Fruit fly (Drosophila melanogaster): ENCODE measurements around the gene NijA.

Gene NijA

dm6 chr3L:10678545-10679067, 18.1 kb downstream of the NijA start (continued):
- no peak for TF ChIP-seq vnd (GFP tag; IDR thresholded peaks at IDR 0.05; ENCODE audit: partially characterized antibody)
- TF ChIP-seq Deaf1 (tag; optimal IDR thresholded peaks at IDR 0.05) = peak; percentile 81
- peak; percentile 87 for TF ChIP-seq Chrac-16 (GFP tag; optimal IDR thresholded peaks at IDR 0.05)
- peak; percentile 85 for TF ChIP-seq trh (GFP tag; optimal IDR thresholded peaks at IDR 0.05)
- TF ChIP-seq H2.0 (GFP tag; IDR thresholded peaks at IDR 0.05) = peak; percentile 87
- no peak for TF ChIP-seq D (optimal IDR thresholded peaks at IDR 0.05)
- peak; percentile 96 for TF ChIP-seq D (GFP tag; optimal IDR thresholded peaks at IDR 0.05)
- peak; percentile 97 for TF ChIP-seq CG18599 (GFP tag; optimal IDR thresholded peaks at IDR 0.05)
- TF ChIP-seq chinmo (GFP tag; IDR thresholded peaks at IDR 0.05; ENCODE audit: partially characterized antibody) = peak; percentile 93
- TF ChIP-seq emc (GFP tag; optimal IDR thresholded peaks at IDR 0.05) = peak; percentile 76
- TF ChIP-seq CG4617 (GFP tag; optimal IDR thresholded peaks at IDR 0.05; ENCODE audit: borderline replicate concordance) = peak; percentile 39
- TF ChIP-seq jumu (GFP tag; optimal IDR thresholded peaks at IDR 0.05) = peak; percentile 90
- peak; percentile 85 for TF ChIP-seq ssp (GFP tag; IDR thresholded peaks at IDR 0.05)
- peak; percentile 88 for TF ChIP-seq maf-S (GFP tag; optimal IDR thresholded peaks at IDR 0.05)
- peak; percentile 86 for TF ChIP-seq HLH54F (GFP tag; optimal IDR thresholded peaks at IDR 0.05)
- peak; percentile 40 for TF ChIP-seq CG10565 (GFP tag; optimal IDR thresholded peaks at IDR 0.05)
- TF ChIP-seq Dfd (GFP tag; optimal IDR thresholded peaks at IDR 0.05) = peak in 1 of 2 experiments; percentile 67
- TF ChIP-seq CG4707 (GFP tag; optimal IDR thresholded peaks at IDR 0.05) = peak; percentile 80
- TF ChIP-seq grn (GFP tag; optimal IDR thresholded peaks at IDR 0.05) = peak; percentile 83
- peak; percentile 98 for TF ChIP-seq CG7839 (tag; optimal IDR thresholded peaks at IDR 0.05)
- peak; percentile 94 for TF ChIP-seq E2f1 (GFP tag; IDR thresholded peaks at IDR 0.05)
- peak; percentile 92 for TF ChIP-seq CG7357 (GFP tag; IDR thresholded peaks at IDR 0.05)
- peak; percentile 88 for TF ChIP-seq NK7.1 (GFP tag; optimal IDR thresholded peaks at IDR 0.05)
- TF ChIP-seq esg (GFP tag; conservative IDR thresholded peaks at IDR 0.05) = peak; percentile 94
- TF ChIP-seq CG11456 (GFP tag; IDR thresholded peaks at IDR 0.05) = peak; percentile 87
- TF ChIP-seq Asciz (GFP tag; optimal IDR thresholded peaks at IDR 0.05) = peak; percentile 95
- peak; percentile 91 for TF ChIP-seq Bteb2 (GFP tag; optimal IDR thresholded peaks at IDR 0.05)
- TF ChIP-seq Doc2 (GFP tag; IDR thresholded peaks at IDR 0.05) = no peak
- TF ChIP-seq CG3995 (GFP tag; optimal IDR thresholded peaks at IDR 0.05) = peak; percentile 56
- TF ChIP-seq gcm2 (GFP tag; optimal IDR thresholded peaks at IDR 0.05) = peak; percentile 67
- TF ChIP-seq B-H1 (GFP tag; IDR thresholded peaks at IDR 0.05) = peak; percentile 88
- peak; percentile 88 for TF ChIP-seq Fer2 (tag; optimal IDR thresholded peaks at IDR 0.05)
- peak; percentile 92 for TF ChIP-seq pros (GFP tag; optimal IDR thresholded peaks at IDR 0.05)
- peak; percentile 80 for TF ChIP-seq CG11560 (tag; IDR thresholded peaks at IDR 0.05)
- peak; percentile 82 for TF ChIP-seq Mad (GFP tag; optimal IDR thresholded peaks at IDR 0.05)
- TF ChIP-seq CG1233 (GFP tag; optimal IDR thresholded peaks at IDR 0.05) = peak; percentile 95
- TF ChIP-seq CG34422 (GFP tag; IDR thresholded peaks at IDR 0.05) = peak; percentile 94
- TF ChIP-seq croc (GFP tag; conservative IDR thresholded peaks at IDR 0.05) = peak; percentile 90
- peak; percentile 76 for TF ChIP-seq CG8089 (GFP tag; optimal IDR thresholded peaks at IDR 0.05)
- TF ChIP-seq dimm (GFP tag; IDR thresholded peaks at IDR 0.05) = no peak; the same call in 1 of the 2 replicates
- peak; percentile 92 for TF ChIP-seq oc (tag; optimal IDR thresholded peaks at IDR 0.05)
- TF ChIP-seq crc (GFP tag; optimal IDR thresholded peaks at IDR 0.05) = peak; percentile 84
- TF ChIP-seq CG30431 (GFP tag; optimal IDR thresholded peaks at IDR 0.05) = peak; percentile 87
- TF ChIP-seq Poxn (GFP tag; IDR thresholded peaks at IDR 0.05) = peak; percentile 86
- peak; percentile 67 for TF ChIP-seq Hey (tag; optimal IDR thresholded peaks at IDR 0.05)
- peak in 1 of 2 experiments; percentile 75 for TF ChIP-seq insv (GFP tag; optimal IDR thresholded peaks at IDR 0.05)
- no peak for TF ChIP-seq Optix (GFP tag; IDR thresholded peaks at IDR 0.05)
- TF ChIP-seq sr (GFP tag; IDR thresholded peaks at IDR 0.05) = 0 out of 3 replicates have a peak, but pooled peaks have one; percentile 17
- TF ChIP-seq CG17912 (GFP tag; optimal IDR thresholded peaks at IDR 0.05) = peak; percentile 65
- TF ChIP-seq slp2 (GFP tag; optimal IDR thresholded peaks at IDR 0.05) = peak; percentile 92
- peak; percentile 91 for TF ChIP-seq CG14667 (GFP tag; IDR thresholded peaks at IDR 0.05)
